Worm (Caenorhabditis elegans) whole organism, early embryonic: ENCODE measurements around the gene polk-1.

ENCODE experiments used
- B0310.2 ChIP-seq: sonication (generic microtip); optimal IDR thresholded peaks from 2 replicates; lab custom pipeline; 2016; ENCODE audit warnings: mild to moderate bottlenecking, missing genetic modification characterization, missing compliant biosample characterization
- F13C5.2 ChIP-seq: sonication (generic microtip); optimal IDR thresholded peaks from 2 replicates; lab custom pipeline; 2017; ENCODE audit warnings: mild to moderate bottlenecking, missing genetic modification characterization, inconsistent platforms, missing compliant biosample characterization
- ama-1 ChIP-seq: fragments of 150-350 bp; optimal IDR thresholded peaks from 2 replicates; lab custom pipeline; 2014
- ceh-13 ChIP-seq: fragments of 200-800 bp; sonication (Bioruptor generic); optimal IDR thresholded peaks from 2 replicates; lab custom pipeline; 2018; ENCODE audit warnings: mild to moderate bottlenecking, missing genetic modification characterization, missing compliant biosample characterization
- flt-1 ChIP-seq: fragments of 200-800 bp; sonication (Bioruptor generic); IDR thresholded peaks from 2 replicates; pipeline ENCODE4 v1.3.6; 2022; ENCODE audit warnings: missing genetic modification characterization, missing compliant biosample characterization
- hmg-4 ChIP-seq: fragments of 200-800 bp; sonication (Bioruptor generic); optimal IDR thresholded peaks from 2 replicates; lab custom pipeline; 2018; ENCODE audit warnings: mild to moderate bottlenecking, missing genetic modification characterization, missing compliant biosample characterization
- scrt-1 ChIP-seq: fragments of 200-800 bp; sonication (Bioruptor generic); IDR thresholded peaks from 2 replicates; pipeline ENCODE4 v1.3.6; 2022; ENCODE audit warnings: missing genetic modification characterization, missing compliant biosample characterization

- TF ChIP-seq ama-1 (lab: Kevin White, UChicago) (no peak), ceh-13 (GFP tag; lab: Kevin White, UChicago) (peak; percentile 69), B0310.2 (tag; lab: Kevin White, UChicago) (peak; percentile 45), F13C5.2 (tag; lab: Kevin White, UChicago) (peak; percentile 87), flt-1 (GFP tag; lab: Robert Waterston, UW) (peak; percentile 87), scrt-1 (GFP tag; lab: Robert Waterston, UW) (peak; percentile 90), hmg-4 (GFP tag; lab: Kevin White, UChicago) (peak; percentile 85)
These were observed 21.9 kb upstream of the polk-1 start, which contains the start of gene flp-23 for ce11 chrIII:8650235-8650817.
